Worm (Caenorhabditis elegans) whole organism, young adult: ENCODE results near the gene T26A5.8.

Experiments used
- C06A6.2 ChIP-seq: fragments of 200-800 bp; sonication (Bioruptor generic); conservative IDR thresholded peaks from 2 replicates; pipeline ENCODE4 v1.3.6; 2022; ENCODE audit warnings: missing genetic modification characterization, missing compliant biosample characterization
- C17E4.6 ChIP-seq: fragments of 200-800 bp; sonication (Bioruptor generic); IDR thresholded peaks from 2 replicates; pipeline ENCODE4 v1.3.6; 2022; ENCODE audit warnings: missing genetic modification reagents, missing genetic modification characterization, missing compliant biosample characterization
- F23B12.7 ChIP-seq: sonication (generic microtip); optimal IDR thresholded peaks from 2 replicates; lab custom pipeline; 2017; ENCODE audit warnings: missing genetic modification characterization, mild to moderate bottlenecking, missing compliant biosample characterization, antibody characterized with exemption, moderate library complexity; ENCODE audit not compliant: insufficient read depth
- F37B4.10 ChIP-seq: fragments of 200-800 bp; sonication (Bioruptor generic); IDR thresholded peaks from 2 replicates; pipeline ENCODE4 v1.3.6; 2022; ENCODE audit warnings: missing genetic modification characterization, missing compliant biosample characterization
- F52B5.7 ChIP-seq: sonication (generic microtip); optimal IDR thresholded peaks from 2 replicates; lab custom pipeline; 2016; ENCODE audit warnings: mild to moderate bottlenecking, missing genetic modification characterization, missing compliant biosample characterization
- F57A8.1 ChIP-seq: fragments of 200-800 bp; sonication (Bioruptor generic); optimal IDR thresholded peaks from 2 replicates; lab custom pipeline; 2018; ENCODE audit warnings: mild to moderate bottlenecking, missing genetic modification characterization, moderate library complexity, missing compliant biosample characterization
- K12H6.12 ChIP-seq: fragments of 200-800 bp; sonication (Bioruptor generic); optimal IDR thresholded peaks from 2 replicates; lab custom pipeline; 2018; ENCODE audit warnings: mild to moderate bottlenecking, missing genetic modification characterization, missing compliant biosample characterization
- T26A5.8 ChIP-seq: sonication (generic microtip); optimal IDR thresholded peaks from 2 replicates; lab custom pipeline; 2016; ENCODE audit warnings: missing genetic modification characterization, missing compliant biosample characterization
- Y53G8AR.9 ChIP-seq: fragments of 200-800 bp; sonication (Bioruptor generic); conservative IDR thresholded peaks from 2 replicates; pipeline ENCODE4 v1.3.6; 2022; ENCODE audit warnings: missing genetic modification reagents, missing genetic modification characterization, missing compliant biosample characterization
- Y56A3A.18 ChIP-seq: fragments of 200-800 bp; sonication (Bioruptor generic); IDR thresholded peaks from 2 replicates; pipeline ENCODE4 v1.3.6; 2022; ENCODE audit warnings: missing genetic modification reagents, missing genetic modification characterization, missing compliant biosample characterization
- Y67H2A.10 ChIP-seq: fragments of 200-800 bp; sonication (Bioruptor generic); conservative IDR thresholded peaks from 2 replicates; pipeline ENCODE4 v1.3.6; 2022; ENCODE audit warnings: missing genetic modification reagents, missing genetic modification characterization, missing compliant biosample characterization
- aptf-3 ChIP-seq: fragments of 200-800 bp; sonication (Bioruptor generic); IDR thresholded peaks from 2 replicates; pipeline ENCODE4 v1.3.6; 2022; ENCODE audit warnings: missing genetic modification characterization, missing compliant biosample characterization
- atf-7 ChIP-seq: sonication (generic microtip); optimal IDR thresholded peaks from 2 replicates; lab custom pipeline; 2017; ENCODE audit warnings: mild to moderate bottlenecking, missing genetic modification characterization, missing compliant biosample characterization
- attf-6 ChIP-seq: fragments of 200-800 bp; sonication (Bioruptor generic); IDR thresholded peaks from 2 replicates; pipeline ENCODE4 v1.3.6; 2022; ENCODE audit warnings: missing genetic modification reagents, missing genetic modification characterization, missing compliant biosample characterization
- ceh-100 ChIP-seq: fragments of 200-800 bp; sonication (Bioruptor generic); IDR thresholded peaks from 2 replicates; pipeline ENCODE4 v1.3.6; 2022; ENCODE audit warnings: missing genetic modification reagents, missing genetic modification characterization, missing compliant biosample characterization
- ceh-91 ChIP-seq: fragments of 200-800 bp; sonication (Bioruptor generic); IDR thresholded peaks from 2 replicates; pipeline ENCODE4 v1.3.6; 2022; ENCODE audit warnings: missing genetic modification reagents, missing genetic modification characterization, missing compliant biosample characterization
- die-1 ChIP-seq: sonication (generic microtip); optimal IDR thresholded peaks from 2 replicates; lab custom pipeline; 2016; ENCODE audit warnings: missing genotype, mild to moderate bottlenecking, missing genetic modification characterization, missing compliant biosample characterization
- dpl-1 ChIP-seq: fragments of 150-350 bp; optimal IDR thresholded peaks from 2 replicates; lab custom pipeline; 2014; ENCODE audit warnings: missing biosample characterization, missing genetic modification reagents, missing genetic modification characterization
- egl-44 ChIP-seq: fragments of 200-800 bp; sonication (Bioruptor generic); IDR thresholded peaks from 2 replicates; pipeline ENCODE4 v1.3.6; 2022; ENCODE audit warnings: missing genetic modification reagents, missing genetic modification characterization, missing compliant biosample characterization
- egrh-3 ChIP-seq: fragments of 200-800 bp; sonication (Bioruptor generic); IDR thresholded peaks from 2 replicates; pipeline ENCODE4 v1.3.6; 2022; ENCODE audit warnings: missing genetic modification reagents, missing genetic modification characterization, missing compliant biosample characterization
- ets-4 ChIP-seq: fragments of 200-800 bp; sonication (Bioruptor generic); optimal IDR thresholded peaks from 2 replicates; lab custom pipeline; 2018; ENCODE audit warnings: mild to moderate bottlenecking, missing genetic modification characterization, missing compliant biosample characterization
- gei-17 ChIP-seq: fragments of 200-800 bp; sonication (Bioruptor generic); optimal IDR thresholded peaks from 2 replicates; lab custom pipeline; 2018; ENCODE audit warnings: mild to moderate bottlenecking, missing genetic modification characterization, missing compliant biosample characterization
- hlh-26 ChIP-seq: fragments of 200-800 bp; sonication (Bioruptor generic); conservative IDR thresholded peaks from 2 replicates; pipeline ENCODE4 v1.3.6; 2022; ENCODE audit warnings: missing genetic modification reagents, missing genetic modification characterization, missing compliant biosample characterization
- hrde-1 ChIP-seq: sonication (generic microtip); optimal IDR thresholded peaks from 2 replicates; lab custom pipeline; 2016; ENCODE audit warnings: missing genetic modification characterization, mild to moderate bottlenecking, missing compliant biosample characterization, moderate library complexity, missing genotype, missing genetic modification reagents, borderline replicate concordance
- lin-40 ChIP-seq: sonication (generic microtip); optimal IDR thresholded peaks from 2 replicates; lab custom pipeline; 2016; ENCODE audit warnings: missing genetic modification characterization, mild to moderate bottlenecking, missing compliant biosample characterization, missing genotype, missing genetic modification reagents
- lin-54 ChIP-seq: fragments of 200-800 bp; sonication (Bioruptor generic); optimal IDR thresholded peaks from 2 replicates; lab custom pipeline; 2018; ENCODE audit warnings: mild to moderate bottlenecking, missing genetic modification characterization, missing compliant biosample characterization
- lir-1 ChIP-seq: fragments of 200-800 bp; sonication (Bioruptor generic); conservative IDR thresholded peaks from 2 replicates; pipeline ENCODE4 v1.3.6; 2022; ENCODE audit warnings: missing genetic modification reagents, missing genetic modification characterization, missing compliant biosample characterization
- lsl-1 ChIP-seq: fragments of 200-800 bp; sonication (Bioruptor generic); optimal IDR thresholded peaks from 2 replicates; lab custom pipeline; 2018; ENCODE audit warnings: mild to moderate bottlenecking, missing genetic modification characterization, moderate library complexity, missing compliant biosample characterization
- madf-10 ChIP-seq: sonication (generic microtip); optimal IDR thresholded peaks from 2 replicates; lab custom pipeline; 2016; ENCODE audit warnings: mild to moderate bottlenecking, missing genetic modification characterization, missing compliant biosample characterization
- madf-6 ChIP-seq: fragments of 200-800 bp; sonication (Bioruptor generic); IDR thresholded peaks from 2 replicates; pipeline ENCODE4 v1.3.6; 2022; ENCODE audit warnings: missing genetic modification reagents, missing genetic modification characterization, missing compliant biosample characterization
- mcd-1 ChIP-seq: fragments of 200-800 bp; sonication (Bioruptor generic); IDR thresholded peaks from 2 replicates; pipeline ENCODE4 v1.3.6; 2022; ENCODE audit warnings: missing genetic modification reagents, missing genetic modification characterization, missing compliant biosample characterization
- nfya-1 ChIP-seq: sonication (generic microtip); optimal IDR thresholded peaks from 2 replicates; lab custom pipeline; 2017; ENCODE audit warnings: antibody characterized with exemption, missing compliant biosample characterization, missing genetic modification characterization, borderline replicate concordance; ENCODE audit not compliant: insufficient read depth
- nhr-120 ChIP-seq: fragments of 200-800 bp; sonication (Bioruptor generic); IDR thresholded peaks from 2 replicates; pipeline ENCODE4 v1.3.6; 2022; ENCODE audit warnings: missing genetic modification characterization, missing compliant biosample characterization
- nhr-90 ChIP-seq: sonication (generic microtip); optimal IDR thresholded peaks from 2 replicates; lab custom pipeline; 2016; ENCODE audit warnings: missing genotype, mild to moderate bottlenecking, missing genetic modification characterization, missing compliant biosample characterization
- pbrm-1 ChIP-seq: fragments of 200-800 bp; sonication (Bioruptor generic); IDR thresholded peaks from 2 replicates; pipeline ENCODE4 v1.3.6; 2022; ENCODE audit warnings: missing genetic modification reagents, missing genetic modification characterization, missing compliant biosample characterization
- pha-4 ChIP-seq: fragments of 150-350 bp; sonication (generic microtip); optimal IDR thresholded peaks from 2 replicates; lab custom pipeline; 2014; ENCODE audit warnings: missing biosample characterization, missing genetic modification reagents, missing genetic modification characterization
- rec-8 ChIP-seq, 2 experiments: sonication (generic microtip); optimal IDR thresholded peaks; 2 replicates each; lab custom pipeline; 2016; ENCODE audit warnings: mild to moderate bottlenecking in 2 of 2, missing genetic modification characterization in 2 of 2, missing genetic modification reagents in 2 of 2, missing genotype in 2 of 2, missing biosample characterization in 1 of 2, missing compliant biosample characterization in 1 of 2, moderate library complexity in 1 of 2
- repo-1 ChIP-seq: sonication (generic microtip); optimal IDR thresholded peaks from 2 replicates; lab custom pipeline; 2017; ENCODE audit warnings: mild to moderate bottlenecking, missing genetic modification characterization, missing compliant biosample characterization
- snpc-1.1 ChIP-seq: sonication (generic microtip); optimal IDR thresholded peaks from 2 replicates; lab custom pipeline; 2017; ENCODE audit warnings: missing genetic modification characterization, mild to moderate bottlenecking, missing compliant biosample characterization, antibody characterized with exemption, moderate library complexity, missing genotype, missing genetic modification reagents; ENCODE audit not compliant: insufficient read depth
- snpc-4 ChIP-seq, 5 experiments: fragments of 150-350 bp in 1 of 5; sonication (generic microtip) in 4 of 5; optimal IDR thresholded peaks; 2 replicates each; lab custom pipeline; 2014 to 2018; ENCODE audit warnings: missing genetic modification characterization in 5 of 5, missing biosample characterization in 3 of 5, antibody characterized with exemption in 2 of 5, mild to moderate bottlenecking in 2 of 5, missing compliant biosample characterization in 2 of 5, missing genotype in 2 of 5, moderate library complexity in 2 of 5, missing genetic modification reagents in 1 of 5
- sptf-2 ChIP-seq: fragments of 200-800 bp; sonication (Bioruptor generic); optimal IDR thresholded peaks from 2 replicates; lab custom pipeline; 2018; ENCODE audit warnings: mild to moderate bottlenecking, missing genetic modification characterization, missing compliant biosample characterization
- unc-130 ChIP-seq: sonication (generic microtip); optimal IDR thresholded peaks from 2 replicates; lab custom pipeline; 2016; ENCODE audit warnings: missing genetic modification reagents, missing genetic modification characterization, missing compliant biosample characterization
- xnd-1 ChIP-seq: sonication (generic microtip); optimal IDR thresholded peaks from 2 replicates; lab custom pipeline; 2016; ENCODE audit warnings: missing genotype, missing genetic modification reagents, missing genetic modification characterization, missing compliant biosample characterization
- ztf-18 ChIP-seq: sonication (generic microtip); optimal IDR thresholded peaks from 2 replicates; lab custom pipeline; 2016; ENCODE audit warnings: missing genotype, mild to moderate bottlenecking, missing genetic modification characterization, missing compliant biosample characterization
- ztf-28 ChIP-seq: fragments of 200-800 bp; sonication (Bioruptor generic); IDR thresholded peaks from 2 replicates; pipeline ENCODE4 v1.3.6; 2022; ENCODE audit warnings: missing genetic modification reagents, missing genetic modification characterization, missing compliant biosample characterization

T26A5.8 gene

DNA sequence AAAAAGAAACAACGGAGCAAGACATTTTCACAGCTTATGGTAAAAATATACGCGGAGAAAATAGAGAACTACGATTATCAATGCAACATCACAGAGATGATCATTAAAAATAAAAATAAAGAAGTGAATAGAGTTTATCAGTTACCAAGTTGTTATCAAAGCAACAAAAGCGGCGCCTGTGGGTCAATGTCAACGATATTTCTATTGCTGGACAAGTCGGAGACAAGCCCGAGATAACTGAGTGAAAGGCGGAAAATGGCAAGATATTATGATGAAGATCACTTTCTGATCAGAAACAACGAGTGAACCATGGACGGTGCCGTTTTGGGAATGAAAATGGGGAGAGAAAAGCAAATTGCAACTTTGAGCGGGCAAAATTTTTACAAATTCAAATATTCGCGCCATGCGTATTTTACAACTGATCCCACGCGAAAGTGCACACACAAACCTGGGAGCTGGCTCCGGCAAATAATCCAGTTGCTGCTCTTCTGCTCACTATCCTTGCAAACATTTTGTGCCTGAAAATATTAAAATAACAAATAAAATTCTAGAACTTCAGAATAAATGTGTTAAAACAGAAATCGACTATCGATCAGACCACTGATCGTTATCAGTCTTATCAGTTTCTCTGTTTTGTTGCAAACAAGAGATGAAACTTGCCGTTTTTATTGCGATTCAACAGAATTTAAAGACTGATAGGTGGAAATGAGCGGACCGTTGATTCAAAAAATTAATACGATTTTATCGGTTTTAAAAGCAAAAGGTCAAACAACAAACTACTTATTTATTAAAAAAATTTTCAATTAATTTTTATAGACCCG, 20.1 kb downstream of the T26A5.8 start, which contains the start of gene mel-32 (continued):
- no peak for TF ChIP-seq snpc-1.1 (tag; lab: Kevin White, UChicago)
- no peak for TF ChIP-seq atf-7
- TF ChIP-seq madf-10 (tag; lab: Kevin White, UChicago) = no peak
- peak; percentile 12 for TF ChIP-seq hrde-1 (tag; lab: Kevin White, UChicago)
- TF ChIP-seq F23B12.7 (tag; lab: Kevin White, UChicago) = peak; percentile 10
- no peak for TF ChIP-seq nhr-90 (tag; lab: Kevin White, UChicago)
- TF ChIP-seq lin-40 (tag; lab: Kevin White, UChicago) = peak; percentile 3
- TF ChIP-seq sptf-2 (GFP tag; lab: Kevin White, UChicago) = no peak
- TF ChIP-seq pbrm-1 (GFP tag; lab: Robert Waterston, UW) = peak; percentile 65
- no peak for TF ChIP-seq egl-44 (GFP tag; lab: Robert Waterston, UW)
- TF ChIP-seq Y67H2A.10 (GFP tag; lab: Robert Waterston, UW) = 0 out of 2 replicates have a peak, but pooled peaks have one; percentile 36
- TF ChIP-seq die-1 (tag; lab: Kevin White, UChicago) = no peak
- TF ChIP-seq ceh-100 (GFP tag; lab: Robert Waterston, UW) = no peak
- TF ChIP-seq pha-4 (tag; lab: Kevin White, UChicago) = no peak
- peak; percentile 76 for TF ChIP-seq lsl-1 (GFP tag; lab: Kevin White, UChicago)
- TF ChIP-seq C17E4.6 (GFP tag; lab: Robert Waterston, UW) = peak; percentile 65; the same call in 1 of the 2 replicates
- no peak for TF ChIP-seq egrh-3
- no peak for TF ChIP-seq aptf-3 (GFP tag; lab: Robert Waterston, UW)
- 0 out of 2 replicates have a peak, but pooled peaks have one; percentile 58 for TF ChIP-seq attf-6 (GFP tag; lab: Robert Waterston, UW)
- no peak for TF ChIP-seq C06A6.2
- TF ChIP-seq dpl-1 (GFP tag; lab: Kevin White, UChicago) = peak; percentile 89
- no peak for TF ChIP-seq gei-17
- no peak for TF ChIP-seq snpc-4 (GFP tag; optimal IDR thresholded peaks at IDR 0.05; lab: Kevin White, UChicago)
- TF ChIP-seq snpc-4 (tag; optimal IDR thresholded peaks at IDR 0.05; lab: Kevin White, UChicago) = peak in 1 of 4 experiments; percentile 11
- peak; percentile 92 for TF ChIP-seq ceh-91 (GFP tag; lab: Robert Waterston, UW)
- no peak for TF ChIP-seq F52B5.7 (tag; lab: Kevin White, UChicago)
- TF ChIP-seq ztf-18 (tag; lab: Kevin White, UChicago) = no peak
- peak; percentile 49 for TF ChIP-seq mcd-1

DNA sequence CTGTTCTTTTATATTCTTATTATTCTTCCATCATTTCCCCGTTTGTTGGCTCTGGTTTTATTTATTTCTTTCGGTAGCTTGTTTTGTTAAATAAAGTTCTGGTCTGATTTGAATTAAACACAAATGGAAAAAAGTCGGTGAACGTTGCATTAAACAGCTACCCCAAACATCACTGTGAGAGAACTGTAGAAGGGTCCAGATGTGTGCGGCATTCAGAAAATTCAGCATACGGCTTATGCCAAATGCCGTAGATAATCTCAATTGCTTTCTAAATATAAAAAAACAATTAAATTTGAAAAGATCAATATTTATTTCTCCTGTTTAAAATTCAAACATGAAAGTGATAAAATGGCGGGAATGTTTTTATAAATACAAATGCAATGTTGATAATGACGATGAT, 22.8 kb downstream of the T26A5.8 start:
- TF ChIP-seq attf-6 (GFP tag; lab: Robert Waterston, UW) (no peak), lir-1 (GFP tag; lab: Robert Waterston, UW) (no peak), F37B4.10 (GFP tag; lab: Robert Waterston, UW) (no peak), K12H6.12 (tag; lab: Kevin White, UChicago) (no peak), Y53G8AR.9 (peak; percentile 41; the same call in 1 of the 2 replicates), ztf-28 (no peak), unc-130 (GFP tag; lab: Kevin White, UChicago) (peak; percentile 41), hlh-26 (no peak), repo-1 (tag; lab: Kevin White, UChicago) (no peak), Y56A3A.18 (GFP tag; lab: Robert Waterston, UW) (peak; percentile 14; the same call in 1 of the 2 replicates), F57A8.1 (GFP tag; lab: Kevin White, UChicago) (no peak), rec-8 (tag; optimal IDR thresholded peaks at IDR 0.05; lab: Kevin White, UChicago) (no peak), lsl-1 (GFP tag; lab: Kevin White, UChicago) (peak; percentile 32), T26A5.8 (tag; lab: Kevin White, UChicago) (no peak), madf-10 (tag; lab: Kevin White, UChicago) (no peak), nfya-1 (tag; lab: Kevin White, UChicago) (no peak), lin-54 (peak; percentile 19), madf-6 (GFP tag; lab: Robert Waterston, UW) (0 out of 2 replicates have a peak, but pooled peaks have one; percentile 25), ets-4 (GFP tag; lab: Kevin White, UChicago) (no peak), xnd-1 (peak; percentile 1), nhr-120 (GFP tag; lab: Robert Waterston, UW) (no peak)
